Fruit fly (Drosophila melanogaster) whole organism, pupa: ENCODE data around the gene capu.

Source experiments
- CG10348 ChIP-seq: fragments of 200-800 bp; sonication (Bioruptor generic); IDR thresholded peaks from 2 replicates; pipeline ENCODE4 v1.3.6; 2022; ENCODE audit warnings: missing biosample characterization, missing genetic modification characterization
- CG12605 ChIP-seq: fragments of 200-800 bp; sonication (Bioruptor generic); IDR thresholded peaks from 2 replicates; pipeline ENCODE4 v1.3.6; 2022; ENCODE audit warnings: missing biosample characterization, missing genetic modification characterization
- CG13204 ChIP-seq: fragments of 200-800 bp; sonication (Bioruptor generic); optimal IDR thresholded peaks from 2 replicates; lab custom pipeline; 2018; ENCODE audit warnings: missing biosample characterization, mild to moderate bottlenecking, missing genetic modification characterization, moderate library complexity
- CG14655 ChIP-seq: fragments of 200-800 bp; sonication (Bioruptor generic); optimal IDR thresholded peaks from 3 replicates; lab custom pipeline; 2017; ENCODE audit warnings: mild to moderate bottlenecking, missing biosample characterization, missing genetic modification reagents, missing genetic modification characterization
- CG15710 ChIP-seq: fragments of 200-800 bp; sonication (Bioruptor generic); optimal IDR thresholded peaks from 2 replicates; lab custom pipeline; 2018; ENCODE audit warnings: missing biosample characterization, mild to moderate bottlenecking, missing genetic modification characterization, moderate library complexity
- CG17806 ChIP-seq: fragments of 200-800 bp; sonication (Bioruptor generic); optimal IDR thresholded peaks from 2 replicates; lab custom pipeline; 2018; ENCODE audit warnings: missing biosample characterization, mild to moderate bottlenecking, missing genetic modification characterization, moderate library complexity
- CG32121 ChIP-seq: fragments of 200-800 bp; sonication (Bioruptor generic); IDR thresholded peaks from 2 replicates; pipeline ENCODE4 v1.3.6; 2022; ENCODE audit warnings: missing biosample characterization, missing genetic modification characterization
- CG34367 ChIP-seq: fragments of 200-800 bp; sonication (Bioruptor generic); optimal IDR thresholded peaks from 2 replicates; lab custom pipeline; 2018; ENCODE audit warnings: missing biosample characterization, mild to moderate bottlenecking, missing genetic modification characterization
- CG4496 ChIP-seq: fragments of 200-800 bp; sonication (Bioruptor generic); IDR thresholded peaks from 3 replicates; pipeline ENCODE4 v1.3.6; 2022; ENCODE audit warnings: missing biosample characterization, missing genetic modification characterization
- CG8159 ChIP-seq: fragments of 200-800 bp; sonication (Bioruptor generic); optimal IDR thresholded peaks from 3 replicates; lab custom pipeline; 2018; ENCODE audit warnings: missing biosample characterization, mild to moderate bottlenecking, missing genetic modification characterization, moderate library complexity
- CG8301 ChIP-seq: fragments of 200-800 bp; sonication (Bioruptor generic); optimal IDR thresholded peaks from 2 replicates; lab custom pipeline; 2018; ENCODE audit warnings: missing biosample characterization, mild to moderate bottlenecking, missing genetic modification characterization
- CG9948 ChIP-seq: fragments of 200-800 bp; sonication (Bioruptor generic); optimal IDR thresholded peaks from 2 replicates; lab custom pipeline; 2018; ENCODE audit warnings: missing biosample characterization, mild to moderate bottlenecking, missing genetic modification characterization, moderate library complexity
- D1 ChIP-seq: fragments of 200-800 bp; sonication (Bioruptor generic); optimal IDR thresholded peaks from 2 replicates; lab custom pipeline; 2018; ENCODE audit warnings: missing biosample characterization, mild to moderate bottlenecking, missing genetic modification characterization, moderate library complexity
- EcR ChIP-seq: fragments of 200-800 bp; sonication (Bioruptor generic); optimal IDR thresholded peaks from 3 replicates; lab custom pipeline; 2019; ENCODE audit warnings: missing biosample characterization, missing genetic modification characterization, mild to moderate bottlenecking, moderate library complexity, missing genetic modification reagents
- Ets98B ChIP-seq: fragments of 200-800 bp; sonication (Bioruptor generic); IDR thresholded peaks from 2 replicates; pipeline ENCODE4 v1.3.6; 2022; ENCODE audit warnings: missing biosample characterization, missing genetic modification characterization
- Pif1A ChIP-seq: fragments of 200-800 bp; sonication (Bioruptor generic); optimal IDR thresholded peaks from 3 replicates; lab custom pipeline; 2016; ENCODE audit warnings: missing biosample characterization, missing genetic modification characterization
- Pif1B ChIP-seq: fragments of 200-800 bp; sonication (Bioruptor generic); optimal IDR thresholded peaks from 3 replicates; lab custom pipeline; 2016; ENCODE audit warnings: missing biosample characterization, missing genetic modification characterization
- Snoo ChIP-seq: fragments of 200-800 bp; sonication (Bioruptor generic); optimal IDR thresholded peaks from 3 replicates; lab custom pipeline; 2017; ENCODE audit warnings: missing biosample characterization, mild to moderate bottlenecking, missing genetic modification characterization, inconsistent platforms
- fd96Ca ChIP-seq: fragments of 200-800 bp; sonication (Bioruptor generic); IDR thresholded peaks from 3 replicates; pipeline ENCODE4 v1.3.6; 2022; ENCODE audit warnings: missing biosample characterization, missing genetic modification characterization
- gl ChIP-seq: fragments of 200-800 bp; sonication (Bioruptor generic); optimal IDR thresholded peaks from 2 replicates; lab custom pipeline; 2018; ENCODE audit warnings: missing biosample characterization, mild to moderate bottlenecking, missing genetic modification characterization
- rn ChIP-seq: fragments of 200-800 bp; sonication (Bioruptor generic); IDR thresholded peaks from 2 replicates; pipeline ENCODE4 v1.3.6; 2022; ENCODE audit warnings: missing biosample characterization, missing genetic modification characterization

Gene capu

dm6 chr2L:3933674-3934073 lies 31.0 kb upstream of the capu start:
- no peak for TF ChIP-seq CG9948 (tag; lab: Kevin White, UChicago)
- TF ChIP-seq Pif1A (GFP tag; lab: Kevin White, UChicago), result no peak
- TF ChIP-seq CG8159 (tag; lab: Kevin White, UChicago), result no peak
- no peak for TF ChIP-seq Ets98B (GFP tag; lab: Robert Waterston, UW)
- no peak for TF ChIP-seq fd96Ca
- TF ChIP-seq rn (GFP tag; lab: Robert Waterston, UW), result no peak
- no peak for TF ChIP-seq gl (tag; lab: Kevin White, UChicago)
- no peak for TF ChIP-seq D1
- TF ChIP-seq CG8301 (tag; lab: Kevin White, UChicago), result no peak
- TF ChIP-seq CG10348 (GFP tag; lab: Robert Waterston, UW), result no peak
- TF ChIP-seq CG4496, result no peak
- TF ChIP-seq CG34367 (tag; lab: Kevin White, UChicago), result no peak
- TF ChIP-seq, all 21 proteins: peak for 0

- TF ChIP-seq gl (tag; lab: Kevin White, UChicago), result no peak
- TF ChIP-seq CG17806, result no peak
- TF ChIP-seq CG10348 (GFP tag; lab: Robert Waterston, UW), result no peak
- no peak for TF ChIP-seq CG9948 (tag; lab: Kevin White, UChicago)
- no peak for TF ChIP-seq rn (GFP tag; lab: Robert Waterston, UW)
- no peak for TF ChIP-seq Ets98B (GFP tag; lab: Robert Waterston, UW)
- no peak for TF ChIP-seq CG15710 (tag; lab: Kevin White, UChicago)
- TF ChIP-seq CG34367 (tag; lab: Kevin White, UChicago), result no peak
Measured at dm6 chr2L:3916857-3917256, 14.2 kb upstream of the capu start.

dm6 chr2L:3914655-3915054 lies 12.0 kb upstream of the capu start:
- TF ChIP-seq CG4496 (no peak), CG9948 (tag; lab: Kevin White, UChicago) (no peak), CG32121 (GFP tag; lab: Robert Waterston, UW) (no peak), Pif1B (GFP tag; lab: Kevin White, UChicago) (no peak), CG14655 (GFP tag; lab: Kevin White, UChicago) (no peak), CG12605 (no peak), CG15710 (tag; lab: Kevin White, UChicago) (no peak), gl (tag; lab: Kevin White, UChicago) (no peak), Snoo (tag; lab: Kevin White, UChicago) (no peak), CG13204 (no peak), CG10348 (GFP tag; lab: Robert Waterston, UW) (no peak), D1 (no peak), rn (GFP tag; lab: Robert Waterston, UW) (no peak), Ets98B (GFP tag; lab: Robert Waterston, UW) (no peak), CG17806 (no peak), fd96Ca (no peak), Pif1A (GFP tag; lab: Kevin White, UChicago) (no peak)
- TF ChIP-seq, all 21 proteins: peak for 0

- TF ChIP-seq rn (GFP tag; lab: Robert Waterston, UW) (no peak), Snoo (tag; lab: Kevin White, UChicago) (no peak), CG34367 (tag; lab: Kevin White, UChicago) (no peak), Pif1A (GFP tag; lab: Kevin White, UChicago) (no peak), CG32121 (GFP tag; lab: Robert Waterston, UW) (no peak), Pif1B (GFP tag; lab: Kevin White, UChicago) (no peak), Ets98B (GFP tag; lab: Robert Waterston, UW) (no peak), CG8301 (tag; lab: Kevin White, UChicago) (no peak), CG8159 (tag; lab: Kevin White, UChicago) (no peak), D1 (no peak), CG15710 (tag; lab: Kevin White, UChicago) (no peak), fd96Ca (no peak), CG9948 (tag; lab: Kevin White, UChicago) (no peak)
Measured at dm6 chr2L:3914188-3914587, 11.5 kb upstream of the capu start, which contains the start of gene Fpgs2. TSS of gene Fpgs2 (minus strand) at chr2L:3914288.

dm6 chr2L:3897529-3897928 lies 5.1 kb downstream of the capu start:
- no peak for TF ChIP-seq Pif1A (GFP tag; lab: Kevin White, UChicago)
- no peak for TF ChIP-seq CG13204
- no peak for TF ChIP-seq CG14655 (GFP tag; lab: Kevin White, UChicago)
- no peak for TF ChIP-seq CG34367 (tag; lab: Kevin White, UChicago)
- TF ChIP-seq Snoo (tag; lab: Kevin White, UChicago), result no peak
- no peak for TF ChIP-seq CG17806
- no peak for TF ChIP-seq D1
- TF ChIP-seq CG10348 (GFP tag; lab: Robert Waterston, UW), result no peak
- no peak for TF ChIP-seq EcR (GFP tag; lab: Kevin White, UChicago)
- no peak for TF ChIP-seq CG32121 (GFP tag; lab: Robert Waterston, UW)
- no peak for TF ChIP-seq CG12605
- no peak for TF ChIP-seq Pif1B (GFP tag; lab: Kevin White, UChicago)
- TF ChIP-seq CG15710 (tag; lab: Kevin White, UChicago), result no peak

dm6 chr2L:3896834-3897143 lies 5.9 kb downstream of the capu start:
- no peak for TF ChIP-seq gl (tag; lab: Kevin White, UChicago)
- peak; percentile 73; the same call in 1 of the 2 replicates for TF ChIP-seq CG32121 (GFP tag; lab: Robert Waterston, UW)
- TF ChIP-seq fd96Ca, result peak; percentile 67; the same call in 2 of the 3 replicates
- peak; percentile 60 for TF ChIP-seq CG8159 (tag; lab: Kevin White, UChicago)
- TF ChIP-seq Snoo (tag; lab: Kevin White, UChicago), result peak; percentile 83
- peak; percentile 77 for TF ChIP-seq Ets98B (GFP tag; lab: Robert Waterston, UW)
- peak; percentile 29 for TF ChIP-seq CG14655 (GFP tag; lab: Kevin White, UChicago)
- no peak for TF ChIP-seq D1
- TF ChIP-seq CG8301 (tag; lab: Kevin White, UChicago), result peak; percentile 21
- TF ChIP-seq rn (GFP tag; lab: Robert Waterston, UW), result no peak
- TF ChIP-seq Pif1B (GFP tag; lab: Kevin White, UChicago), result peak; percentile 22
- TF ChIP-seq CG15710 (tag; lab: Kevin White, UChicago), result no peak
- TF ChIP-seq CG13204, result no peak
- TF ChIP-seq CG9948 (tag; lab: Kevin White, UChicago), result no peak
- TF ChIP-seq CG4496, result peak; percentile 86
- peak; percentile 24 for TF ChIP-seq Pif1A (GFP tag; lab: Kevin White, UChicago)
- TF ChIP-seq CG10348 (GFP tag; lab: Robert Waterston, UW), result no peak
- TF ChIP-seq CG17806, result peak; percentile 48
- no peak; the same call in 1 of the 2 replicates for TF ChIP-seq CG12605
- no peak for TF ChIP-seq EcR (GFP tag; lab: Kevin White, UChicago)
- TF ChIP-seq CG34367 (tag; lab: Kevin White, UChicago), result peak; percentile 27
- TF ChIP-seq, all 21 proteins: peak for 12
